Worm (Caenorhabditis elegans) whole organism, young adult: ENCODE results near the gene rpb-2.

Source experiments
- B0035.1 ChIP-seq: sonication (generic microtip); optimal IDR thresholded peaks from 2 replicates; lab custom pipeline; 2016; ENCODE audit warnings: missing genetic modification characterization, mild to moderate bottlenecking, missing compliant biosample characterization, missing genotype, missing genetic modification reagents
- B0261.1 ChIP-seq: sonication (generic microtip); optimal IDR thresholded peaks from 2 replicates; lab custom pipeline; 2016; ENCODE audit warnings: mild to moderate bottlenecking, missing genetic modification characterization, moderate library complexity, missing compliant biosample characterization
- C17E4.6 ChIP-seq: fragments of 200-800 bp; sonication (Bioruptor generic); IDR thresholded peaks from 2 replicates; pipeline ENCODE4 v1.3.6; 2022; ENCODE audit warnings: missing genetic modification reagents, missing genetic modification characterization, missing compliant biosample characterization
- D2030.7 ChIP-seq: fragments of 200-800 bp; sonication (Bioruptor generic); IDR thresholded peaks from 2 replicates; pipeline ENCODE4 v1.3.6; 2022; ENCODE audit warnings: missing genetic modification reagents, missing genetic modification characterization, missing compliant biosample characterization
- F22D6.2 ChIP-seq: sonication (generic microtip); optimal IDR thresholded peaks from 2 replicates; lab custom pipeline; 2016; ENCODE audit warnings: mild to moderate bottlenecking, missing genetic modification characterization, missing compliant biosample characterization
- F39B2.1 ChIP-seq: fragments of 200-800 bp; sonication (Bioruptor generic); IDR thresholded peaks from 2 replicates; pipeline ENCODE4 v1.3.6; 2022; ENCODE audit warnings: missing genetic modification reagents, missing genetic modification characterization, missing compliant biosample characterization
- F49E8.2 ChIP-seq: sonication (generic microtip); optimal IDR thresholded peaks from 3 replicates; lab custom pipeline; 2017; ENCODE audit warnings: missing genetic modification characterization, mild to moderate bottlenecking, missing compliant biosample characterization, antibody characterized with exemption, moderate library complexity; ENCODE audit not compliant: insufficient read depth
- F57C9.4 ChIP-seq: sonication (generic microtip); optimal IDR thresholded peaks from 2 replicates; lab custom pipeline; 2017; ENCODE audit warnings: mild to moderate bottlenecking, missing genetic modification characterization, missing compliant biosample characterization
- T07F8.4 ChIP-seq: sonication (generic microtip); optimal IDR thresholded peaks from 2 replicates; lab custom pipeline; 2016; ENCODE audit warnings: mild to moderate bottlenecking, missing genetic modification characterization, moderate library complexity, missing compliant biosample characterization
- Y53F4B.3 ChIP-seq: fragments of 200-800 bp; sonication (Bioruptor generic); IDR thresholded peaks from 2 replicates; pipeline ENCODE4 v1.3.6; 2022; ENCODE audit warnings: missing genetic modification reagents, missing genetic modification characterization, missing compliant biosample characterization
- Y56A3A.18 ChIP-seq: fragments of 200-800 bp; sonication (Bioruptor generic); IDR thresholded peaks from 2 replicates; pipeline ENCODE4 v1.3.6; 2022; ENCODE audit warnings: missing genetic modification reagents, missing genetic modification characterization, missing compliant biosample characterization
- Y67H2A.10 ChIP-seq: fragments of 200-800 bp; sonication (Bioruptor generic); conservative IDR thresholded peaks from 2 replicates; pipeline ENCODE4 v1.3.6; 2022; ENCODE audit warnings: missing genetic modification reagents, missing genetic modification characterization, missing compliant biosample characterization
- ama-1 ChIP-seq, 3 experiments: fragments of 150-350 bp in 1 of 3; sonication (generic microtip) in 2 of 3; optimal IDR thresholded peaks; 2 replicates each; lab custom pipeline; 2014 to 2018; ENCODE audit warnings: missing biosample characterization in 2 of 3, missing genetic modification characterization in 2 of 3, missing genetic modification reagents in 2 of 3
- aptf-3 ChIP-seq: fragments of 200-800 bp; sonication (Bioruptor generic); IDR thresholded peaks from 2 replicates; pipeline ENCODE4 v1.3.6; 2022; ENCODE audit warnings: missing genetic modification characterization, missing compliant biosample characterization
- atf-7 ChIP-seq: sonication (generic microtip); optimal IDR thresholded peaks from 2 replicates; lab custom pipeline; 2017; ENCODE audit warnings: mild to moderate bottlenecking, missing genetic modification characterization, missing compliant biosample characterization
- athp-1 ChIP-seq: sonication (generic microtip); optimal IDR thresholded peaks from 2 replicates; lab custom pipeline; 2017; ENCODE audit warnings: mild to moderate bottlenecking, missing genetic modification characterization, missing compliant biosample characterization
- attf-3 ChIP-seq: fragments of 200-800 bp; sonication (Bioruptor generic); conservative IDR thresholded peaks from 2 replicates; pipeline ENCODE4 v1.3.6; 2022; ENCODE audit warnings: missing genetic modification reagents, missing genetic modification characterization, missing compliant biosample characterization
- attf-5 ChIP-seq: fragments of 200-800 bp; sonication (Bioruptor generic); optimal IDR thresholded peaks from 2 replicates; lab custom pipeline; 2018; ENCODE audit warnings: mild to moderate bottlenecking, missing genetic modification characterization, missing compliant biosample characterization
- bed-2 ChIP-seq: fragments of 200-800 bp; sonication (Bioruptor generic); IDR thresholded peaks from 2 replicates; pipeline ENCODE4 v1.3.6; 2022; ENCODE audit warnings: missing genetic modification reagents, missing genetic modification characterization, missing compliant biosample characterization
- cebp-1 ChIP-seq, 2 experiments: fragments of 200-800 bp in 1 of 2; sonication (Bioruptor generic) in 1 of 2; sonication (generic microtip) in 1 of 2; IDR thresholded peaks in 1 of 2; optimal IDR thresholded peaks in 1 of 2; 2 replicates each; pipeline versions ENCODE4 v1.3.6 to Lab custom; 2017 to 2022; ENCODE audit warnings: missing compliant biosample characterization in 2 of 2, missing genetic modification characterization in 2 of 2, mild to moderate bottlenecking in 1 of 2, missing genetic modification reagents in 1 of 2, moderate library complexity in 1 of 2
- ceh-40 ChIP-seq: fragments of 200-800 bp; sonication (Bioruptor generic); IDR thresholded peaks from 2 replicates; pipeline ENCODE4 v1.3.6; 2022; ENCODE audit warnings: missing genetic modification characterization, missing compliant biosample characterization
- ceh-79 ChIP-seq: sonication (generic microtip); optimal IDR thresholded peaks from 2 replicates; lab custom pipeline; 2017; ENCODE audit warnings: mild to moderate bottlenecking, missing genetic modification characterization, missing compliant biosample characterization
- dox-1 ChIP-seq: fragments of 200-800 bp; sonication (Bioruptor generic); IDR thresholded peaks from 2 replicates; pipeline ENCODE4 v1.3.6; 2022; ENCODE audit warnings: missing genetic modification reagents, missing genetic modification characterization, missing compliant biosample characterization
- ets-4 ChIP-seq: fragments of 200-800 bp; sonication (Bioruptor generic); optimal IDR thresholded peaks from 2 replicates; lab custom pipeline; 2018; ENCODE audit warnings: mild to moderate bottlenecking, missing genetic modification characterization, missing compliant biosample characterization
- him-1 ChIP-seq: sonication (generic microtip); optimal IDR thresholded peaks from 2 replicates; lab custom pipeline; 2016; ENCODE audit warnings: missing genotype, missing genetic modification reagents, missing genetic modification characterization, missing compliant biosample characterization
- hlh-26 ChIP-seq: fragments of 200-800 bp; sonication (Bioruptor generic); conservative IDR thresholded peaks from 2 replicates; pipeline ENCODE4 v1.3.6; 2022; ENCODE audit warnings: missing genetic modification reagents, missing genetic modification characterization, missing compliant biosample characterization
- hmg-20 ChIP-seq: fragments of 200-800 bp; sonication (Bioruptor generic); IDR thresholded peaks from 2 replicates; pipeline ENCODE4 v1.3.6; 2022; ENCODE audit warnings: missing genetic modification reagents, missing genetic modification characterization, missing compliant biosample characterization
- hsf-1 ChIP-seq: fragments of 200-800 bp; sonication (Bioruptor generic); IDR thresholded peaks from 2 replicates; pipeline ENCODE4 v1.3.6; 2022; ENCODE audit warnings: missing genetic modification reagents, missing genetic modification characterization, missing compliant biosample characterization
- lag-1 ChIP-seq: fragments of 200-800 bp; sonication (Bioruptor generic); IDR thresholded peaks from 2 replicates; pipeline ENCODE4 v1.3.6; 2022; ENCODE audit warnings: missing genetic modification reagents, missing genetic modification characterization, missing compliant biosample characterization
- let-526 ChIP-seq: fragments of 200-800 bp; sonication (Bioruptor generic); IDR thresholded peaks from 2 replicates; pipeline ENCODE4 v1.3.6; 2022; ENCODE audit warnings: missing genetic modification reagents, missing genetic modification characterization, missing compliant biosample characterization
- lin-26 ChIP-seq: fragments of 200-800 bp; sonication (Bioruptor generic); IDR thresholded peaks from 2 replicates; pipeline ENCODE4 v1.3.6; 2022; ENCODE audit warnings: missing genetic modification reagents, missing genetic modification characterization, missing compliant biosample characterization
- lin-40 ChIP-seq: sonication (generic microtip); optimal IDR thresholded peaks from 2 replicates; lab custom pipeline; 2016; ENCODE audit warnings: missing genetic modification characterization, mild to moderate bottlenecking, missing compliant biosample characterization, missing genotype, missing genetic modification reagents
- lsl-1 ChIP-seq: fragments of 200-800 bp; sonication (Bioruptor generic); optimal IDR thresholded peaks from 2 replicates; lab custom pipeline; 2018; ENCODE audit warnings: mild to moderate bottlenecking, missing genetic modification characterization, moderate library complexity, missing compliant biosample characterization
- mcd-1 ChIP-seq: fragments of 200-800 bp; sonication (Bioruptor generic); IDR thresholded peaks from 2 replicates; pipeline ENCODE4 v1.3.6; 2022; ENCODE audit warnings: missing genetic modification reagents, missing genetic modification characterization, missing compliant biosample characterization
- mxl-1 ChIP-seq: sonication (generic microtip); optimal IDR thresholded peaks from 2 replicates; lab custom pipeline; 2016; ENCODE audit warnings: missing genetic modification characterization, missing compliant biosample characterization
- nfyb-1 ChIP-seq: fragments of 200-800 bp; sonication (Bioruptor generic); IDR thresholded peaks from 2 replicates; pipeline ENCODE4 v1.3.6; 2022; ENCODE audit warnings: missing genetic modification reagents, missing genetic modification characterization, missing compliant biosample characterization
- nhr-179 ChIP-seq: sonication (generic microtip); optimal IDR thresholded peaks from 2 replicates; lab custom pipeline; 2016; ENCODE audit warnings: mild to moderate bottlenecking, missing genetic modification characterization, missing compliant biosample characterization
- pbrm-1 ChIP-seq: fragments of 200-800 bp; sonication (Bioruptor generic); IDR thresholded peaks from 2 replicates; pipeline ENCODE4 v1.3.6; 2022; ENCODE audit warnings: missing genetic modification reagents, missing genetic modification characterization, missing compliant biosample characterization
- repo-1 ChIP-seq: sonication (generic microtip); optimal IDR thresholded peaks from 2 replicates; lab custom pipeline; 2017; ENCODE audit warnings: mild to moderate bottlenecking, missing genetic modification characterization, missing compliant biosample characterization
- snpc-1.3 ChIP-seq: sonication (generic microtip); optimal IDR thresholded peaks from 2 replicates; lab custom pipeline; 2017; ENCODE audit warnings: missing genetic modification characterization, mild to moderate bottlenecking, missing compliant biosample characterization, antibody characterized with exemption, moderate library complexity, missing genotype, missing genetic modification reagents; ENCODE audit not compliant: insufficient read depth
- tlf-1 ChIP-seq: fragments of 200-800 bp; sonication (Bioruptor generic); optimal IDR thresholded peaks from 2 replicates; lab custom pipeline; 2018; ENCODE audit warnings: mild to moderate bottlenecking, missing genetic modification characterization, missing compliant biosample characterization
- unc-130 ChIP-seq: sonication (generic microtip); optimal IDR thresholded peaks from 2 replicates; lab custom pipeline; 2016; ENCODE audit warnings: missing genetic modification reagents, missing genetic modification characterization, missing compliant biosample characterization
- unc-62 ChIP-seq: fragments of 150-350 bp; optimal IDR thresholded peaks from 2 replicates; lab custom pipeline; 2014; ENCODE audit warnings: missing biosample characterization, missing genetic modification reagents, missing genetic modification characterization
- zfh-2 ChIP-seq: fragments of 200-800 bp; sonication (Bioruptor generic); conservative IDR thresholded peaks from 2 replicates; pipeline ENCODE4 v1.3.6; 2022; ENCODE audit warnings: missing genetic modification reagents, missing genetic modification characterization, missing compliant biosample characterization
- zim-3 ChIP-seq: sonication (generic microtip); optimal IDR thresholded peaks from 2 replicates; lab custom pipeline; 2017; ENCODE audit warnings: mild to moderate bottlenecking, missing genetic modification characterization, moderate library complexity, missing compliant biosample characterization
- ztf-22 ChIP-seq: fragments of 200-800 bp; sonication (Bioruptor generic); optimal IDR thresholded peaks from 2 replicates; lab custom pipeline; 2018; ENCODE audit warnings: mild to moderate bottlenecking, missing genetic modification characterization, moderate library complexity, missing compliant biosample characterization
- ztf-28 ChIP-seq: fragments of 200-800 bp; sonication (Bioruptor generic); IDR thresholded peaks from 2 replicates; pipeline ENCODE4 v1.3.6; 2022; ENCODE audit warnings: missing genetic modification reagents, missing genetic modification characterization, missing compliant biosample characterization

rpb-2 gene

ce11 chrIII:4930154-4930679 lies 9.2 kb upstream of the rpb-2 start, which contains the start of gene set-2 (continued):
- TF ChIP-seq B0261.1 (tag; lab: Kevin White, UChicago) (no peak), C17E4.6 (GFP tag; lab: Robert Waterston, UW) (peak; percentile 59; the same call in 1 of the 2 replicates), attf-5 (peak; percentile 91), lsl-1 (GFP tag; lab: Kevin White, UChicago) (peak; percentile 75), hsf-1 (GFP tag; lab: Robert Waterston, UW) (0 out of 2 replicates have a peak, but pooled peaks have one; percentile 19), cebp-1 (GFP tag; IDR thresholded peaks at IDR 0.05; lab: Robert Waterston, UW) (no peak), cebp-1 (tag; optimal IDR thresholded peaks at IDR 0.05; lab: Kevin White, UChicago) (peak; percentile 67), atf-7 (no peak), tlf-1 (peak; percentile 77), ceh-79 (tag; lab: Kevin White, UChicago) (no peak), aptf-3 (GFP tag; lab: Robert Waterston, UW) (no peak), Y53F4B.3 (GFP tag; lab: Robert Waterston, UW) (no peak), unc-62 (GFP tag; lab: Kevin White, UChicago) (no peak), let-526 (peak; percentile 86), lin-26 (0 out of 2 replicates have a peak, but pooled peaks have one; percentile 39), Y56A3A.18 (GFP tag; lab: Robert Waterston, UW) (no peak), lin-40 (tag; lab: Kevin White, UChicago) (peak; percentile 28), nhr-179 (no peak), him-1 (tag; lab: Kevin White, UChicago) (peak; percentile 3), ztf-22 (no peak), attf-3 (GFP tag; lab: Robert Waterston, UW) (peak; percentile 66), F22D6.2 (tag; lab: Kevin White, UChicago) (peak; percentile 43), T07F8.4 (no peak), ama-1 (optimal IDR thresholded peaks at IDR 0.05; lab: Kevin White, UChicago) (no peak), ama-1 (GFP tag; optimal IDR thresholded peaks at IDR 0.05; lab: Kevin White, UChicago) (no peak), F57C9.4 (tag; lab: Kevin White, UChicago) (no peak), ztf-28 (GFP tag; lab: Robert Waterston, UW) (peak; percentile 81; the same call in 1 of the 2 replicates), dox-1 (GFP tag; lab: Robert Waterston, UW) (peak; percentile 90), lag-1 (GFP tag; lab: Robert Waterston, UW) (no peak), Y67H2A.10 (GFP tag; lab: Robert Waterston, UW) (peak; percentile 45; the same call in 1 of the 2 replicates), hmg-20 (GFP tag; lab: Robert Waterston, UW) (no peak), D2030.7 (GFP tag; lab: Robert Waterston, UW) (peak; percentile 80), unc-130 (GFP tag; lab: Kevin White, UChicago) (peak; percentile 95), F49E8.2 (tag; lab: Kevin White, UChicago) (no peak), mxl-1 (tag; lab: Kevin White, UChicago) (no peak), snpc-1.3 (peak; percentile 60), bed-2 (peak; percentile 92), repo-1 (tag; lab: Kevin White, UChicago) (no peak), nfyb-1 (peak; percentile 76), B0035.1 (tag; lab: Kevin White, UChicago) (no peak), ceh-40 (peak; percentile 54; the same call in 1 of the 2 replicates), hlh-26 (GFP tag; lab: Robert Waterston, UW) (no peak), mcd-1 (GFP tag; lab: Robert Waterston, UW) (peak; percentile 83), zim-3 (tag; lab: Kevin White, UChicago) (no peak), F39B2.1 (peak; percentile 81; the same call in 1 of the 2 replicates), zfh-2 (GFP tag; lab: Robert Waterston, UW) (0 out of 2 replicates have a peak, but pooled peaks have one; percentile 30), pbrm-1 (peak; percentile 65; the same call in 1 of the 2 replicates), ets-4 (GFP tag; lab: Kevin White, UChicago) (no peak), athp-1 (tag; lab: Kevin White, UChicago) (peak; percentile 75)
